Fruit fly (Drosophila melanogaster) whole organism, adult: ENCODE measurements around the gene Rcc1.

Experiments used
- CG11617 ChIP-seq: fragments of 200-800 bp; sonication (Bioruptor generic); optimal IDR thresholded peaks from 2 replicates; lab custom pipeline; 2017; ENCODE audit warnings: mild to moderate bottlenecking, missing biosample characterization, missing genetic modification reagents, missing genetic modification characterization
- CG12768 ChIP-seq: fragments of 200-800 bp; sonication (Bioruptor generic); optimal IDR thresholded peaks from 2 replicates; lab custom pipeline; 2017; ENCODE audit warnings: missing biosample characterization, missing genetic modification characterization, mild to moderate bottlenecking, moderate library complexity, missing genetic modification reagents
- CG14711 ChIP-seq: fragments of 200-800 bp; sonication (Bioruptor generic); optimal IDR thresholded peaks from 2 replicates; lab custom pipeline; 2018; ENCODE audit warnings: missing biosample characterization, mild to moderate bottlenecking, missing genetic modification characterization, moderate library complexity
- CG1620 ChIP-seq: fragments of 200-800 bp; sonication (Bioruptor generic); optimal IDR thresholded peaks from 2 replicates; lab custom pipeline; 2016; ENCODE audit warnings: missing biosample characterization, missing genetic modification characterization
- CG33017 ChIP-seq: fragments of 200-800 bp; sonication (Bioruptor generic); optimal IDR thresholded peaks from 2 replicates; lab custom pipeline; 2018; ENCODE audit warnings: missing biosample characterization, mild to moderate bottlenecking, missing genetic modification characterization, moderate library complexity
- CG5204 ChIP-seq: fragments of 200-800 bp; sonication (Bioruptor generic); optimal IDR thresholded peaks from 2 replicates; lab custom pipeline; 2016; ENCODE audit warnings: missing biosample characterization, missing genetic modification characterization
- CG7045 ChIP-seq: fragments of 200-800 bp; sonication (Bioruptor generic); optimal IDR thresholded peaks from 2 replicates; lab custom pipeline; 2017; ENCODE audit warnings: missing biosample characterization, mild to moderate bottlenecking, missing genetic modification characterization
- CG7101 ChIP-seq: fragments of 200-800 bp; sonication (Bioruptor generic); optimal IDR thresholded peaks from 2 replicates; lab custom pipeline; 2018; ENCODE audit warnings: missing biosample characterization, mild to moderate bottlenecking, missing genetic modification characterization, moderate library complexity
- Clk ChIP-seq: fragments of 200-800 bp; sonication (Bioruptor generic); optimal IDR thresholded peaks from 2 replicates; lab custom pipeline; 2017; ENCODE audit warnings: missing biosample characterization, missing genetic modification characterization
- Crg-1 ChIP-seq: fragments of 200-800 bp; sonication (Bioruptor generic); optimal IDR thresholded peaks from 2 replicates; lab custom pipeline; 2016; ENCODE audit warnings: missing biosample characterization, missing genetic modification characterization
- Hr96 ChIP-seq: fragments of 200-800 bp; sonication (Bioruptor generic); optimal IDR thresholded peaks from 2 replicates; lab custom pipeline; 2016; ENCODE audit warnings: missing biosample characterization, missing genetic modification characterization
- Mnt ChIP-seq: fragments of 200-800 bp; sonication (Bioruptor generic); optimal IDR thresholded peaks from 2 replicates; lab custom pipeline; 2016; ENCODE audit warnings: missing biosample characterization, mild to moderate bottlenecking, missing genetic modification characterization
- bab1 ChIP-seq: fragments of 200-800 bp; sonication (Bioruptor generic); optimal IDR thresholded peaks from 3 replicates; lab custom pipeline; 2019; ENCODE audit warnings: missing biosample characterization, mild to moderate bottlenecking, missing genetic modification characterization, moderate library complexity
- cic ChIP-seq: fragments of 200-800 bp; sonication (Bioruptor generic); optimal IDR thresholded peaks from 2 replicates; lab custom pipeline; 2017; ENCODE audit warnings: missing biosample characterization, mild to moderate bottlenecking, missing genetic modification characterization, moderate library complexity
- cnc ChIP-seq, 2 experiments: fragments of >200 bp; optimal IDR thresholded peaks; 2 replicates each; lab custom pipeline; 2017
- kay ChIP-seq: fragments of 200-800 bp; sonication (Bioruptor generic); peaks from one replicate; lab custom pipeline; 2016; ENCODE audit warnings: missing biosample characterization, missing genetic modification characterization, borderline replicate concordance
- ovo ChIP-seq: fragments of 200-800 bp; sonication (Bioruptor generic); optimal IDR thresholded peaks from 2 replicates; lab custom pipeline; 2016; ENCODE audit warnings: missing biosample characterization, missing genetic modification characterization
- pad ChIP-seq: fragments of 200-800 bp; sonication (Bioruptor generic); optimal IDR thresholded peaks from 3 replicates; lab custom pipeline; 2017; ENCODE audit warnings: missing biosample characterization, missing genetic modification characterization, mild to moderate bottlenecking, moderate library complexity, missing genetic modification reagents
- tj ChIP-seq: fragments of 200-800 bp; sonication (Bioruptor generic); optimal IDR thresholded peaks from 3 replicates; lab custom pipeline; 2017; ENCODE audit warnings: missing biosample characterization, mild to moderate bottlenecking, missing genetic modification characterization, moderate library complexity
- toe ChIP-seq: fragments of 200-800 bp; sonication (Bioruptor generic); optimal IDR thresholded peaks from 2 replicates; lab custom pipeline; 2016; ENCODE audit warnings: missing biosample characterization, missing genetic modification characterization

The Rcc1 gene

dm6 chr3L:5921216-5921615, 11.4 kb downstream of the Rcc1 start, which contains the start of gene PXo:
Gene PXo, minus strand, starts transcription at chr3L:5921316.
- no peak for TF ChIP-seq CG33017
- no peak for TF ChIP-seq pad (GFP tag; lab: Kevin White, UChicago)
- no peak for TF ChIP-seq Clk (GFP tag; lab: Kevin White, UChicago)
- no peak for TF ChIP-seq CG5204
- TF ChIP-seq bab1 (GFP tag; lab: Kevin White, UChicago): no peak
- no peak for TF ChIP-seq cnc (optimal IDR thresholded peaks at IDR 0.05; lab: Kevin White, UChicago)
- TF ChIP-seq CG14711 (tag; lab: Kevin White, UChicago): no peak
- TF ChIP-seq ovo (GFP tag; lab: Kevin White, UChicago): no peak
- TF ChIP-seq CG1620 (GFP tag; lab: Kevin White, UChicago): no peak

- TF ChIP-seq CG14711 (tag; lab: Kevin White, UChicago): no peak
- no peak for TF ChIP-seq bab1 (GFP tag; lab: Kevin White, UChicago)
- TF ChIP-seq CG1620 (GFP tag; lab: Kevin White, UChicago): no peak
- TF ChIP-seq toe (GFP tag; lab: Kevin White, UChicago): no peak
- no peak for TF ChIP-seq ovo (GFP tag; lab: Kevin White, UChicago)
- no peak for TF ChIP-seq tj (GFP tag; lab: Kevin White, UChicago)
- TF ChIP-seq cic (GFP tag; lab: Kevin White, UChicago): peak; percentile 12
- TF ChIP-seq Crg-1: no peak
These were observed 11.8 kb downstream of the Rcc1 start for dm6 chr3L:5920778-5921177.

dm6 chr3L:5907077-5907476, 25.5 kb downstream of the Rcc1 start, which contains the start of gene CG13288:
Gene CG13288, plus strand, starts transcription at chr3L:5907381.
- no peak for TF ChIP-seq CG12768 (GFP tag; lab: Kevin White, UChicago)
- no peak for TF ChIP-seq CG1620 (GFP tag; lab: Kevin White, UChicago)
- no peak for TF ChIP-seq CG7045 (GFP tag; lab: Kevin White, UChicago)
- no peak for TF ChIP-seq cic (GFP tag; lab: Kevin White, UChicago)
- TF ChIP-seq Clk (GFP tag; lab: Kevin White, UChicago): no peak
- no peak for TF ChIP-seq pad (GFP tag; lab: Kevin White, UChicago)
- TF ChIP-seq CG33017: no peak
- TF ChIP-seq cnc (optimal IDR thresholded peaks at IDR 0.05; lab: Kevin White, UChicago): no peak
- no peak for TF ChIP-seq Crg-1
- TF ChIP-seq Hr96 (GFP tag; lab: Kevin White, UChicago): no peak
- no peak for TF ChIP-seq CG5204
- TF ChIP-seq CG14711 (tag; lab: Kevin White, UChicago): no peak
- no peak for TF ChIP-seq toe (GFP tag; lab: Kevin White, UChicago)
- no peak for TF ChIP-seq CG11617 (GFP tag; lab: Kevin White, UChicago)

dm6 chr3L:5906599-5906998, 26.0 kb downstream of the Rcc1 start, which contains the start of gene CG10486:
Gene CG10486, minus strand, starts transcription at chr3L:5906699.
- TF ChIP-seq CG1620 (GFP tag; lab: Kevin White, UChicago) (no peak), Hr96 (GFP tag; lab: Kevin White, UChicago) (no peak), bab1 (GFP tag; lab: Kevin White, UChicago) (no peak), Mnt (GFP tag; lab: Kevin White, UChicago) (no peak), toe (GFP tag; lab: Kevin White, UChicago) (no peak), Crg-1 (no peak), kay (no peak), CG7045 (GFP tag; lab: Kevin White, UChicago) (no peak), CG33017 (no peak), CG5204 (no peak), Clk (GFP tag; lab: Kevin White, UChicago) (no peak), cic (GFP tag; lab: Kevin White, UChicago) (no peak), CG12768 (GFP tag; lab: Kevin White, UChicago) (no peak), CG7101 (tag; lab: Kevin White, UChicago) (no peak), ovo (GFP tag; lab: Kevin White, UChicago) (no peak), CG14711 (tag; lab: Kevin White, UChicago) (no peak)

dm6 chr3L:5903955-5904354, 28.6 kb downstream of the Rcc1 start, which contains the start of gene CG32413:
Gene CG32413, minus strand, starts transcription at chr3L:5904055.
- TF ChIP-seq cnc (optimal IDR thresholded peaks at IDR 0.05; lab: Kevin White, UChicago): no peak
- TF ChIP-seq CG14711 (tag; lab: Kevin White, UChicago): no peak
- no peak for TF ChIP-seq Hr96 (GFP tag; lab: Kevin White, UChicago)
- no peak for TF ChIP-seq pad (GFP tag; lab: Kevin White, UChicago)
- no peak for TF ChIP-seq CG7101 (tag; lab: Kevin White, UChicago)

dm6 chr3L:5902189-5902765, 30.3 kb downstream of the Rcc1 start, which contains the start of gene QC:
Gene QC, minus strand, starts transcription at chr3L:5902456.
- TF ChIP-seq ovo (GFP tag; lab: Kevin White, UChicago) (peak; percentile 16), pad (GFP tag; lab: Kevin White, UChicago) (peak; percentile 50), Crg-1 (no peak)

- TF ChIP-seq Mnt (GFP tag; lab: Kevin White, UChicago) (peak; percentile 98), CG5204 (no peak)
These were observed 33.3 kb downstream of the Rcc1 start, which contains the start of gene CG32409 for dm6 chr3L:5899305-5899704. Gene CG32409, plus strand, starts transcription at chr3L:5899528.
